Worm (Caenorhabditis elegans) whole organism, dauer: ENCODE data around the gene Y38E10A.17.

Experiments used
- unc-62 ChIP-seq: sonication (generic microtip); optimal IDR thresholded peaks from 2 replicates; lab custom pipeline; 2017; ENCODE audit warnings: missing biosample characterization, missing genetic modification reagents, missing genetic modification characterization

Gene Y38E10A.17

ce11 chrII:12620764-12621163 lies 13.8 kb downstream of the Y38E10A.17 start, which contains the start of gene nspe-1:
nspe-1 (minus strand) TSS chrII:12620864.
- TF ChIP-seq unc-62, result no peak

DNA sequence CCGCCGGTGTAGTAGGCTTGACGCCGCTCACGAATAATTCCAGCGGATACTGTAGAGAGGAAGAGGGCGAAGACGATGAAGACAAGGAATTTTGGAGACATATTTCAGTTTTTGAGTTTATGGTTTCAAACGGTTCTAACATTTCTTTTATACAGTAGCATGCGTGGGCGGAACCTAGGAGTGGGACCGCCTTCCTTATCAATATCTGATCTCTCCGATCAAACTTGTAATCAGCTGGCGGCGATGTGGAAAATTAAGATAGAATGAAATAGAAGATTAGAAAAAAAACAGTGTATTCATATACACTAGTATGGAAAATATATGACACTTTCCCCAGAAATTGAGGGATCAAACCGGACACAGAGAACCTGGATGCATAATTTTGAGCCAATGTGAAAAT lies 15.3 kb downstream of the Y38E10A.17 start, which contains the start of gene nspe-2:
Gene nspe-2, minus strand, starts transcription at position 101 of the 400 bp plus-strand sequence.
- no peak for TF ChIP-seq unc-62

ce11 chrII:12617586-12617985 lies 17.0 kb downstream of the Y38E10A.17 start, which contains the start of gene nspe-3:
nspe-3 (plus strand) TSS chrII:12617886.
- no peak for TF ChIP-seq unc-62

ce11 chrII:12616081-12616480 lies 18.5 kb downstream of the Y38E10A.17 start, which contains the start of gene nspe-6:
nspe-6 (minus strand) TSS chrII:12616181.
- no peak for TF ChIP-seq unc-62

- no peak for TF ChIP-seq unc-62
These were observed 19.2 kb downstream of the Y38E10A.17 start for ce11 chrII:12615413-12615812.

ce11 chrII:12612218-12612617 lies 22.4 kb downstream of the Y38E10A.17 start, which contains the start of gene nspe-4:
nspe-4 (plus strand) TSS chrII:12612518.
- no peak for TF ChIP-seq unc-62

DNA sequence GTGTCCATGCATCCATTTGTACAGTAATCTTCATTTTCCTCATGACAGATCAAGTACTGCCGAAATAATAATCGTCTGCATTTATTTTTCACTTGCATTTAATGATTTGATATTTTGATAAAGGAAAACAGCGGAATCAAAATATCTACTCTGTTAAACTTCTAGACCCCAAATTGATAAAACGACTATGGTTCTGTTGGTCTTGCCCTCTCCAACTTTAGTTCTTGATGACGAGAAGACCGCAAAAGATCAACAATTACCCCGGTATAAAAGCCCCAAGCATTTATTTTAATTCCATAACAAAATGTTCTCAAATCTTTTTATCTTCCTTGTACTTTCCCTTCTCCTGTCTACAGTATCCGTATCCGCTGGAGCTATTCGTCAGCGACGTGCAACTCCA lies 25.9 kb downstream of the Y38E10A.17 start, which contains the start of gene Y38E10A.9:
Gene Y38E10A.9, plus strand, starts transcription at position 301 of the 400 bp plus-strand sequence.
- TF ChIP-seq unc-62, result no peak

DNA sequence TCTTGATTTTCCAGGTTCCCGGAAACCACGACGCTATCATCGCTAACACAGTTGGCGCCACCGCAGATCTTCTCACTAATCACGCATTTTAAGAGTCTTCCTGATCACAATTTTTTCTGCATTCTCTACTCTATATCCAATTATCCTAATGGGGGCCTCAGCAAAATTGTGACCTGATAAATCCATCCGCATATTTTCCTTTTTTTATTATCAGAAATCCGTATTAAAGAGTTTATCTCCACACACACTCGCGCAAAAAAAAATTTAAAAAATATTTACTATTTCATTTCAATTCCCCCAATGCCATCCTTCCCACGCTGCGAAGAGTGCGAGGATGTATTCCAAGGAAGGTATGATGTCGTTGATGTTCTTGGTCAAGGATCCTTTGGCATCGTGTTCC lies 27.7 kb downstream of the Y38E10A.17 start, which contains the start of gene Y38E10A.8:
Gene Y38E10A.8, plus strand, starts transcription at position 301 of the 400 bp plus-strand sequence.
- no peak for TF ChIP-seq unc-62

- TF ChIP-seq unc-62, result no peak
These were observed 28.5 kb downstream of the Y38E10A.17 start for ce11 chrII:12606108-12606507.

DNA sequence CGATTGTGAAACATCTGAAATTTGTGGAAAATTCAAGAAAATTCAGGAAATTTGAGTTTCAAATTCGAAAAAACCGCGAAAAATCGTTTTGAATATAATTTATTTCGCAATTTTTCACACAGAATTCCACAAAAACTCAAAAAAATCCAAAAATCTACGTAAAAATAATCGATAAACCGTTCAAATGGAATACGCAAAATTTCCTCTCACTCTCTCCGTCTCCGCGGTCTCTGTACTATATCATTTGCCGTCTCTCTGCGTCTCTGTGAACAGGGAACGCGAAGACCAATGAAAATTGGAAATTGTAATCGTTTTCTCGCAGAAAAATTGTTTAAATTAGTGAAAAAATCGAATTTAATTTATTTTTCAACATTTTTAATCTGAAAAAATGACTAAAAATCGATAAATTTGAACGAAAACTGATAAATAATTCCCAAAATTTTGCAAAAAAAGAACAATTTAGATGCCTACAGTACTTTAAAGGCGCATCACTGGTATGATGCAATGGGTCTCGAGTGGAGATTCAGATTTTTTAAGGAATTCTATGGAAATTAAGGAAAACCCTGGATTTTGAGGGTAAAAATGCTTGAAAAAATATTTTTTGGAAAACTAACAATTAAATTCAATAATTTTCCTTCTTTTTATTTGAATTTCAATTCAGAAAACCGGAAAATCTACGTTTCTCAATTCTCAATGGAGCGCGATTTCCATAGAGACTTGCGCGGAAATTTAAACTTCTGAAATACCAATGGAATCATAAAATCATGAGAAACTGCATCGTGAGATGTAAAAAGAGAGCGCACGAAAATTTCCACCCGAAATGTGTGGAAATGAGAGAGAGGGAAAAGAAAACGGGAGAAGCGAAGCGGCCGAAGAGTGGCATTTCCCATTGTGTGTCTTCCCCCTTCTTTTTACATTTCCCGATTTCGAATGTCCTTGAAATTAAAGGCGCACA lies 30.7 kb downstream of the Y38E10A.17 start, which contains the start of the genes ceh-100 and lips-15:
Gene ceh-100, minus strand, starts transcription at position 14 of the 955 bp plus-strand sequence.
Gene lips-15, plus strand, starts transcription at position 720 of the 955 bp plus-strand sequence.
- no peak for TF ChIP-seq unc-62
